Fruit fly (Drosophila melanogaster): ENCODE measurements around the gene Sytalpha.

The Sytalpha gene

DNA sequence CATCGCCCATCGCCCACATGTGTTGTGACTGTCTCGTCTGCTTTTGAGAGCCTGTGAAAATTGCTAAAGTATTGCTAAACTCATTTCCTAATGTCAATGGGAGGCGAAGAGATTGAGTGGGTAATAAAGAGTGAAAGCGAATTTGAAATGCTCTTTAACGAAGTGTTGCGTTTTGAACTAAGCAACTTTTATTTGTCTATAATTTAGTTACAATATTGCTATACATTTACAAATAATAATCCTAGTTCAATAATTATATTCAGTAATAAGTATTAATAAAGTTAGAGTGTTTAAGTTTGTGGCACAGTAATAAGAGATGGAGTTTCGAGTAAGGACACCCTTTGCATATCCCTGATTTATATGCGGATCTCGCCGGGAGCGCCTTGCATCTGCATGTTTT lies 23.4 kb downstream of the Sytalpha start (continued):
- peak; percentile 23 for TF ChIP-seq CoRest (tag; optimal IDR thresholded peaks at IDR 0.05)
- no peak for TF ChIP-seq HHEX (GFP tag; optimal IDR thresholded peaks at IDR 0.05)
- no peak for TF ChIP-seq Nf-YC (tag; optimal IDR thresholded peaks at IDR 0.05)
- no peak for TF ChIP-seq ind (GFP tag; optimal IDR thresholded peaks at IDR 0.05)
- no peak for TF ChIP-seq Asciz (GFP tag; optimal IDR thresholded peaks at IDR 0.05)
- TF ChIP-seq CG1529 (GFP tag; optimal IDR thresholded peaks at IDR 0.05) = no peak
- no peak for TF ChIP-seq Nf-YA (GFP tag; IDR thresholded peaks at IDR 0.05)
- no peak for TF ChIP-seq CG3065 (GFP tag; optimal IDR thresholded peaks at IDR 0.05)
- TF ChIP-seq CG4854 (GFP tag; optimal IDR thresholded peaks at IDR 0.05) = no peak
- no peak for TF ChIP-seq pros (GFP tag; optimal IDR thresholded peaks at IDR 0.05)
- TF ChIP-seq pho (GFP tag; optimal IDR thresholded peaks at IDR 0.05) = no peak
- TF ChIP-seq shn (GFP tag; optimal IDR thresholded peaks at IDR 0.05) = no peak
- no peak for TF ChIP-seq CG9817 (tag; optimal IDR thresholded peaks at IDR 0.05)
- TF ChIP-seq cas (GFP tag; IDR thresholded peaks at IDR 0.05) = no peak
- no peak for TF ChIP-seq CG17361 (GFP tag; IDR thresholded peaks at IDR 0.05)
- TF ChIP-seq schlank (tag; optimal IDR thresholded peaks at IDR 0.05) = no peak
- TF ChIP-seq ap (GFP tag; IDR thresholded peaks at IDR 0.05) = no peak
- no peak for TF ChIP-seq hth (optimal IDR thresholded peaks at IDR 0.05)
- TF ChIP-seq odd (GFP tag; optimal IDR thresholded peaks at IDR 0.05) = no peak
- no peak for TF ChIP-seq CG11560 (tag; IDR thresholded peaks at IDR 0.05)
- no peak for TF ChIP-seq CrebB (tag; optimal IDR thresholded peaks at IDR 0.05)
- TF ChIP-seq Sox102F (GFP tag; optimal IDR thresholded peaks at IDR 0.05) = peak; percentile 13
- TF ChIP-seq Xbp1 (GFP tag; optimal IDR thresholded peaks at IDR 0.05) = no peak
- no peak for TF ChIP-seq CG2712 (tag; optimal IDR thresholded peaks at IDR 0.05)
- TF ChIP-seq CG13624 (GFP tag; optimal IDR thresholded peaks at IDR 0.05) = no peak
- TF ChIP-seq zen2 (GFP tag; IDR thresholded peaks at IDR 0.05; ENCODE audit: partially characterized antibody) = no peak
- TF ChIP-seq oc (tag; optimal IDR thresholded peaks at IDR 0.05) = no peak
- no peak for TF ChIP-seq maf-S (GFP tag; optimal IDR thresholded peaks at IDR 0.05)
- TF ChIP-seq Kr (GFP tag; optimal IDR thresholded peaks at IDR 0.05) = no peak
- TF ChIP-seq CG14860 (GFP tag; IDR thresholded peaks at IDR 0.05; ENCODE audit: partially characterized antibody) = no peak
- no peak for TF ChIP-seq CG10366 (GFP tag; IDR thresholded peaks at IDR 0.05)
- TF ChIP-seq br (optimal IDR thresholded peaks at IDR 0.05) = no peak
- no peak for TF ChIP-seq danr (GFP tag; IDR thresholded peaks at IDR 0.05)
- TF ChIP-seq CG17802 (tag; optimal IDR thresholded peaks at IDR 0.05) = no peak
- no peak for TF ChIP-seq prd (optimal IDR thresholded peaks at IDR 0.05)
- no peak for TF ChIP-seq prd (GFP tag; IDR thresholded peaks at IDR 0.05)
- no peak for TF ChIP-seq Drgx (GFP tag; IDR thresholded peaks at IDR 0.05)
- TF ChIP-seq lilli (GFP tag; optimal IDR thresholded peaks at IDR 0.05) = no peak
- TF ChIP-seq Ets65A (GFP tag) = no peak
- no peak for TF ChIP-seq esg (GFP tag; conservative IDR thresholded peaks at IDR 0.05)
- 0 out of 2 replicates have a peak, but pooled peaks have one; percentile 12 for TF ChIP-seq onecut (GFP tag; IDR thresholded peaks at IDR 0.05)
- no peak for TF ChIP-seq pum (GFP tag; optimal IDR thresholded peaks at IDR 0.05)
- no peak for TF ChIP-seq gcm (GFP tag; optimal IDR thresholded peaks at IDR 0.05)
- TF ChIP-seq CG32772 (GFP tag; IDR thresholded peaks at IDR 0.05) = no peak
- no peak for TF ChIP-seq ssp (GFP tag; IDR thresholded peaks at IDR 0.05)
- no peak for TF ChIP-seq HLH3B (GFP tag; IDR thresholded peaks at IDR 0.05)
- no peak for TF ChIP-seq CG31388 (GFP tag; optimal IDR thresholded peaks at IDR 0.05)
- no peak for TF ChIP-seq NFAT (GFP tag; IDR thresholded peaks at IDR 0.05)
- TF ChIP-seq Dip3 (GFP tag; optimal IDR thresholded peaks at IDR 0.05) = no peak
- TF ChIP-seq Stat92E (GFP tag; optimal IDR thresholded peaks at IDR 0.05) = no peak
- TF ChIP-seq Rfx (GFP tag; IDR thresholded peaks at IDR 0.05) = no peak
- TF ChIP-seq seq (GFP tag; IDR thresholded peaks at IDR 0.05) = no peak
- TF ChIP-seq CG10543 (GFP tag; optimal IDR thresholded peaks at IDR 0.05) = no peak
- TF ChIP-seq CG8359 (GFP tag; optimal IDR thresholded peaks at IDR 0.05; ENCODE audit: borderline replicate concordance) = no peak

Measured in whole organism, embryonic.